Worm (Caenorhabditis elegans) whole organism, dauer: ENCODE measurements around the gene Y47D3A.20.

Experiments used
- unc-62 ChIP-seq: sonication (generic microtip); optimal IDR thresholded peaks from 2 replicates; lab custom pipeline; 2017; ENCODE audit warnings: missing biosample characterization, missing genetic modification reagents, missing genetic modification characterization

The Y47D3A.20 gene

DNA sequence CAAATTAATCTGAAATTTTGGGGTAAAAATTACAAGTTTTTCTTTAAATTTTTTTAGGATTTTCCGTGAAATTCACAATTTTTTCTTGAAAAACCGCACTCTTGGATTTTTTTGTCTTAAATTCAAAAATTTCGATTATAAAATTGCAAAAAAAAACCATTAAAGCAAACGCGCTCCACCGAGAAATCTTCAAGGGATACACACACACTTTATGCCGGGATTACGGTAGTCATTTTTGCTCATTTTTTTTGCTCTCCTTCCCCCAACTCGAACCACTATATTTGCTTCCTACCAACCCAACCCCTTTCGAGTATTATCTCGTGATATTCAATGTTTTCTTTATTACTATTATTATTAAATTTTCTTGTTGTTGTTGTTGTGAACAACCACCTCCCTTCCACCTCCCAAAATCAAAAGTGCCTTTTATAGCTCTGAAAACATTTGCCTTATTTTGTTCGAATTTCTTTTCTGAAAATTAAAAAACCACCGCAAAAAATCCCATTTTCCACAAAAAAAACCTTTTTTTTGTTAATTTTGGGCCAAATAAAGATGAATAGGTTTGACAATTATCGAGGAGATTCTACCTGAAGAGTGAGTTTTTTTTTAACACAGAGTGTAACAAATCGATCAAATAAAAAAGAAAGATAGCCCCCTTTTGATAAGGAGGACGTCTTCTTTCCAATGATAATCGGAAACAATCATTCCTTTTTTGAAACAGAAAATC, 23.0 kb upstream of the Y47D3A.20 start, which contains the start of gene Y47D3A.32:
TSS of gene Y47D3A.32 (plus strand) at position 674 of the 724 bp plus-strand sequence.
- no peak for TF ChIP-seq unc-62

DNA sequence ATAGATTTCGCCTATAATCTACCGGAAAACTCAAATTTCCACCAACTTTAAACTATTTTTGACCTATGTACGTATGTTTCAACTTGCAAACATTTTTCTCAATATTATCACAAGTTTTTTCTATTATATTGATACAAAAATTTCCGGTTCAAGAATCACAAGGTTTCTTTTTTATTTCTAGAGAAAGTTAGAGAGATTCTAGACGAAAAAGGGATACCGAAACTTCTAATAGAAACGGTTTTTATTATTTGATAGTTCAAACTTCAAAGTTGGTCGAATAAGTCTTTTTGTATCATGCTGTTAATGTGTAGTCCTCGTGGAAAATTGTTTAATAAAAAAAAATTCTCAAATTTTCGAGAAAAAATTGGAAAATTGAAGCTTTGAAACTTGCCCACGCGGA, 19.8 kb upstream of the Y47D3A.20 start:
- TF ChIP-seq unc-62 = no peak

DNA sequence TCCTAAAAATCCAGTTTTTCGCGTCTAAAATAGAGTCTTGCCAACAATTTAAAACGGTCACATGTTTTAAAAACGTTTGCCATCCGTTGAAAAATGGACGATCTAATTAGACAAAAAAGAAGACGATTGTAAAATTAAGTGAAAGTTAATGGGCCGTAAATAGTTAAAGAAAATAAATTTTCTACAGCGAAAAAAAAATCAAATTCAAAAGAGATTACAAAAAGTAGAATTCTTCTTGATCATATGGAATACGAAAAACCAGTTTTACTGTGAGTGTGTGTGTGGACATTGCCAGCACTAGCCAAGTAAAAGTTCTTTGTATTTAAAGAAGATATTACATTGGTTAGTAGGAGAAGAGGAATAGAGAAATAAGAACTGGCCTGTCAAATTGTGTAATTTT, 12.8 kb upstream of the Y47D3A.20 start:
- no peak for TF ChIP-seq unc-62

DNA sequence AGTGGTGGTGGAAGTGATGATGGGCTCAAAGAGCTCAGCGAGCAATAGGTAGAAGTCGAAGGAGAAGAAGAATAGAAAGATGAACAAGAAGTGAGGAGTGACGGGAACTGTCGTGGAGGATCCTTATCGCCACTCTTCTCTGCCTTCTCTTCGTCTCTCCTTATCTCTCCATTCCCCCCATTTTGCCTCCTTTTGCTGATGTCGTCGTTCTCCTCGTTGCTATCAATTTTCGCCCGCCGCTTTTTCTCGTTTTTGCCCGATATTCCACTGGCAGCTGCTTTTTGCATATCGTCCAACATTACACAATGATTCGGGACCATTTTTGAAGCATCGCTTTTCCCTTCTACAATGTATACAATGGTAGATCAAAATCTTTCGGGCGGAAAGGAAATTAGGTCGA, 7.5 kb upstream of the Y47D3A.20 start:
- TF ChIP-seq unc-62 = no peak

ce11 chrIII:11268532-11268931, 6.3 kb upstream of the Y47D3A.20 start:
- no peak for TF ChIP-seq unc-62

ce11 chrIII:11269206-11269605, 5.7 kb upstream of the Y47D3A.20 start:
- TF ChIP-seq unc-62 = no peak

- no peak for TF ChIP-seq unc-62
Measured at ce11 chrIII:11270795-11271194, 4.1 kb upstream of the Y47D3A.20 start, which contains the start of gene obr-1. Gene obr-1 (minus strand): TSS chrIII:11270895.

DNA sequence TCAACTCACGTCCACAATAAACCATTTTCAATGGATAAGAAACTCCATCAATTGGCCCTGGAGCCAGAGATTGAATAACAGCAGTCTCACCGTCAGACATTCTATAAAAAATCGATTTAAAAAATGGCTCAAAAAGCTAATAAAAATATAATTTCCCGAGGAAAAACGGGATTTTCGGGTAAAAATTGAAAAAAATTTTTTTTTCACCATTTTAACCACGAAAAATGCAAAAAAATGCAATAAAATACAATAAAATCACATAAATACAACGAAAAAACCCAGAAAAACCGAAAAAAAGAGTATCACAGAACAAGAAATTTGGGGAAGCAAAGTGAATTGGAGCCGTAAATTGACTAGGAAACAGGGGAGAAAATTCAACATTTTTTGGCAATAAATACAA, 4.0 kb downstream of the Y47D3A.20 start, which contains the start of gene Y47D3A.21:
TSS of gene Y47D3A.21 (minus strand) at position 101 of the 400 bp plus-strand sequence.
- no peak for TF ChIP-seq unc-62

- TF ChIP-seq unc-62 = no peak
Measured at ce11 chrIII:11279954-11280353, 5.1 kb downstream of the Y47D3A.20 start.

- no peak for TF ChIP-seq unc-62
Measured at ce11 chrIII:11283648-11284047, 8.8 kb downstream of the Y47D3A.20 start.

DNA sequence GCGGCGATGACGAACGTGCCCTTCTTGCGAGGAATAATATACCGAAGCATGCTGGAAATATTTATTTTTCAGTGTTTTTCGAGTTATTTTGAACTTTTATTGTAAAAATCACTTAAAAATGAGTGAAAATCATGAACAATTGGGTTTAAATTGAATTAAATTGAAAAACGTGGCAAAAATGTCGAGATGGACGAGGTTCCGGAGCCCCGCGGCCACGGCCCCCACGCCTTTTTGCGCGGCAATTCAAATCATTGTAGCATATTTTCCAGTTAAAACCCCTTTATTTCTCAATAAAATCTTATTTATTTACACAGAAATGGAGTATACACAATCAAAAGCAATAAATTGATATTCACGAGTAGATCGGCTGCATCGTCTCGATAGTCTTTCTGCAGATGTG, 11.2 kb downstream of the Y47D3A.20 start:
- no peak for TF ChIP-seq unc-62

DNA sequence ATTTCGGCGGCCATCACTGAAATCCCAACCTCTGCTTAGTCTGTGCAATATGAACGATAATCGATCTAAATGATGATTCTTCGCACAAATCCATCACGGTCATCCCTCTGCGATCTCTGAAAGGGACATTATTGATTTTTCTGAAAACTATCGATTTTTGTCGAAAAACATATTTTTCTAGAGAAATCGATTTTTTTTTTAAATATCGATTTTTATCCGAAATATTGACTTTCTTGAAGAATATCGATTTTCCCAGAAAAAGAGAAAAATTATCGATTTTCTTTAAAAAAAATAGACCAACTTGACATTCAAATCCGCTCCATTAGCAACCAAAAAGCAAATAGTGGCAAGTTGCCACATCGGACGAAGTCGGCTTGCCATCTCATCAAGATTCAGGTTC, 12.5 kb downstream of the Y47D3A.20 start:
- TF ChIP-seq unc-62 = no peak

DNA sequence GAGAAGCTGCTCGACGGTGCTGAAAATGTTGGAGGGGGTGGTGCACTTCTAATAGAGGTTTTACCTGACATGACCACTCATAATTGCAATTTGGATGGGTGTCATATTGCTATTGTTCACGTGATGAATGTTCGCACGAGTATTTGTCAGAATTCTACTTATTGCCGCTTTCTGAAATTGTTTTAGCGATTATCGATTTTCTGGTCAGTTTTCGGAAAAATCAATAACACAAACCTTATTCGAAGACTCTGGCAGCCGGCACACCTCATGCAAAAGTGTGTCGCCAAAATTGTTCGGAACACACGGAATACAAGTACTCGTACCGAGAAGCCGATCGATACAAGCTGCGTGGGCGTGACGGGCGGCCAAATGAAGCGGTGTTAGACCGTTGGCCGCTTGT, 13.4 kb downstream of the Y47D3A.20 start:
- no peak for TF ChIP-seq unc-62

- no peak for TF ChIP-seq unc-62
Measured at ce11 chrIII:11289876-11290275, 15.0 kb downstream of the Y47D3A.20 start.

DNA sequence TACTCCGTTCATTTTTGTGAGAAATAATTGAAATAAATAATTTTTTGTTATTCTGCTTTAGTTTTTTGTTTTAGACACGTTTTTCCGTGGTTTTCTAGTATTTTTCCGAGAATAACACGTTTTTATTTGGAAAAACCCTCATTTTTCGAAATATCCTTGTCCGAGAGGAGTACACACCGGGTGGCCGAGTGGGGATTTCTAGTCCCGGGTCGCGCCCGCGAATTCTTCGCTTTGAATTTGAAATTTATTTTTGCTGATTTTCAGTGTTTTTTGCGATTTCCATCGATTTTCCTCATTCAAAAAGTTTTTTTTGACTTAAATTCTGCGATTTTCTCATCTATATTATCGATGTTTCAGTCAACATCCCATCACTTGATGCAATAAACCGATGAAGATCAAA, 15.7 kb downstream of the Y47D3A.20 start, which contains the start of the genes gly-9, mib-1 and smc-3:
TSS of gene gly-9 (minus strand) at position 27 of the 400 bp plus-strand sequence.
TSS of gene mib-1 (minus strand) at position 123 of the 400 bp plus-strand sequence.
TSS of gene smc-3 (plus strand) at position 351 of the 400 bp plus-strand sequence.
- TF ChIP-seq unc-62 = no peak

- no peak for TF ChIP-seq unc-62
Measured at ce11 chrIII:11311466-11311865, 36.6 kb downstream of the Y47D3A.20 start, which contains the start of gene rab-35. Gene rab-35 (minus strand): TSS chrIII:11311566.

- TF ChIP-seq unc-62 = no peak
Measured at ce11 chrIII:11317164-11317620, 42.3 kb downstream of the Y47D3A.20 start, which contains the start of gene mcm-10. Gene mcm-10 (plus strand): TSS chrIII:11317570.

ce11 chrIII:11318131-11318530, 43.3 kb downstream of the Y47D3A.20 start, which contains the start of gene teg-1:
Gene teg-1 (minus strand): TSS chrIII:11318231.
- TF ChIP-seq unc-62 = no peak
